Worm (Caenorhabditis elegans) whole organism, late embryonic: ENCODE results near the gene F52E1.14.

Source experiments
- C08G9.2 ChIP-seq: sonication (generic microtip); optimal IDR thresholded peaks from 2 replicates; lab custom pipeline; 2016; ENCODE audit warnings: mild to moderate bottlenecking, missing genetic modification characterization, moderate library complexity, missing compliant biosample characterization
- C38D4.7 ChIP-seq: fragments of 200-800 bp; sonication (Bioruptor generic); optimal IDR thresholded peaks from 2 replicates; lab custom pipeline; 2018; ENCODE audit warnings: mild to moderate bottlenecking, missing genetic modification characterization, moderate library complexity, missing compliant biosample characterization
- F13H6.1 ChIP-seq: sonication (generic microtip); optimal IDR thresholded peaks from 2 replicates; lab custom pipeline; 2016; ENCODE audit warnings: missing genetic modification characterization, missing compliant biosample characterization
- K02D7.2 ChIP-seq: sonication (generic microtip); optimal IDR thresholded peaks from 2 replicates; lab custom pipeline; 2017; ENCODE audit warnings: mild to moderate bottlenecking, missing genetic modification characterization, missing compliant biosample characterization
- K09A11.1 ChIP-seq: sonication (generic microtip); optimal IDR thresholded peaks from 2 replicates; lab custom pipeline; 2017; ENCODE audit warnings: antibody characterized with exemption, mild to moderate bottlenecking, missing genetic modification characterization, missing compliant biosample characterization; ENCODE audit not compliant: insufficient read depth
- T23F11.4 ChIP-seq: fragments of 200-800 bp; sonication (Bioruptor generic); optimal IDR thresholded peaks from 2 replicates; lab custom pipeline; 2018; ENCODE audit warnings: mild to moderate bottlenecking, missing genetic modification characterization, missing compliant biosample characterization
- Y22D7AL.16 ChIP-seq: sonication (generic microtip); optimal IDR thresholded peaks from 2 replicates; lab custom pipeline; 2016; ENCODE audit warnings: missing genetic modification characterization, missing compliant biosample characterization
- ceh-30 ChIP-seq: fragments of 150-350 bp; optimal IDR thresholded peaks from 2 replicates; lab custom pipeline; 2014; ENCODE audit warnings: missing biosample characterization, missing genetic modification characterization
- ceh-34 ChIP-seq: sonication (generic microtip); optimal IDR thresholded peaks from 2 replicates; lab custom pipeline; 2016; ENCODE audit warnings: mild to moderate bottlenecking, missing genetic modification characterization, missing compliant biosample characterization
- dmd-4 ChIP-seq: sonication (generic microtip); optimal IDR thresholded peaks from 2 replicates; lab custom pipeline; 2016; ENCODE audit warnings: borderline replicate concordance, missing genetic modification characterization, missing compliant biosample characterization
- dve-1 ChIP-seq: sonication (generic microtip); optimal IDR thresholded peaks from 2 replicates; lab custom pipeline; 2017; ENCODE audit warnings: antibody characterized with exemption, mild to moderate bottlenecking, missing genetic modification characterization, missing compliant biosample characterization
- elt-4 ChIP-seq: sonication (generic microtip); optimal IDR thresholded peaks from 2 replicates; lab custom pipeline; 2016; ENCODE audit warnings: missing genetic modification characterization, missing compliant biosample characterization
- eyg-1 ChIP-seq: sonication (generic microtip); optimal IDR thresholded peaks from 2 replicates; lab custom pipeline; 2016; ENCODE audit warnings: missing genotype, missing genetic modification characterization, missing compliant biosample characterization
- hlh-15 ChIP-seq: sonication (generic microtip); optimal IDR thresholded peaks from 2 replicates; lab custom pipeline; 2016; ENCODE audit warnings: missing genetic modification characterization, missing compliant biosample characterization
- hlh-30 ChIP-seq: sonication (generic microtip); optimal IDR thresholded peaks from 2 replicates; lab custom pipeline; 2017; ENCODE audit warnings: antibody characterized with exemption, missing genetic modification characterization, missing compliant biosample characterization; ENCODE audit not compliant: insufficient read depth
- hlh-8 ChIP-seq: sonication (generic microtip); optimal IDR thresholded peaks from 2 replicates; lab custom pipeline; 2016; ENCODE audit warnings: missing genotype, missing genetic modification characterization, missing compliant biosample characterization
- lin-11 ChIP-seq: fragments of 200-800 bp; sonication (Bioruptor generic); optimal IDR thresholded peaks from 2 replicates; lab custom pipeline; 2018; ENCODE audit warnings: mild to moderate bottlenecking, missing genetic modification characterization, missing compliant biosample characterization
- nfya-1 ChIP-seq: sonication (generic microtip); optimal IDR thresholded peaks from 2 replicates; lab custom pipeline; 2017; ENCODE audit warnings: missing genetic modification characterization, mild to moderate bottlenecking, missing compliant biosample characterization, antibody characterized with exemption, moderate library complexity
- nhr-11 ChIP-seq: fragments of 150-350 bp; optimal IDR thresholded peaks from 2 replicates; lab custom pipeline; 2014; ENCODE audit warnings: missing biosample characterization, missing genetic modification characterization
- npax-4 ChIP-seq: sonication (generic microtip); optimal IDR thresholded peaks from 2 replicates; lab custom pipeline; 2016; ENCODE audit warnings: missing genetic modification characterization, missing compliant biosample characterization
- odd-2 ChIP-seq: sonication (generic microtip); optimal IDR thresholded peaks from 2 replicates; lab custom pipeline; 2017; ENCODE audit warnings: antibody characterized with exemption, mild to moderate bottlenecking, missing genetic modification characterization, missing compliant biosample characterization
- pha-4 ChIP-seq: fragments of 150-350 bp; optimal IDR thresholded peaks from 2 replicates; lab custom pipeline; 2018; ENCODE audit warnings: missing biosample characterization, missing genetic modification reagents, missing genetic modification characterization
- sdc-2 ChIP-seq: sonication (generic microtip); optimal IDR thresholded peaks from 2 replicates; lab custom pipeline; 2016; ENCODE audit warnings: missing genotype, missing genetic modification characterization, missing compliant biosample characterization
- sox-2 ChIP-seq: fragments of 200-800 bp; sonication (Bioruptor generic); IDR thresholded peaks from 2 replicates; pipeline ENCODE4 v1.3.6; 2022; ENCODE audit warnings: missing genetic modification reagents, missing genetic modification characterization, missing compliant biosample characterization
- syd-9 ChIP-seq: sonication (generic microtip); optimal IDR thresholded peaks from 2 replicates; lab custom pipeline; 2016; ENCODE audit warnings: mild to moderate bottlenecking, missing genetic modification characterization, moderate library complexity, missing compliant biosample characterization
- tbx-7 ChIP-seq: sonication (generic microtip); optimal IDR thresholded peaks from 2 replicates; lab custom pipeline; 2016; ENCODE audit warnings: missing genotype, missing genetic modification characterization, missing compliant biosample characterization
- unc-3 ChIP-seq, 2 experiments: fragments of 200-800 bp in 1 of 2; sonication (Bioruptor generic) in 1 of 2; sonication (generic microtip) in 1 of 2; conservative IDR thresholded peaks in 1 of 2; optimal IDR thresholded peaks in 1 of 2; 2 replicates each; pipeline versions ENCODE4 v1.3.6 to Lab custom; 2016 to 2022; ENCODE audit warnings: missing compliant biosample characterization in 2 of 2, missing genetic modification characterization in 2 of 2, missing genetic modification reagents in 1 of 2
- unc-42 ChIP-seq: sonication (generic microtip); optimal IDR thresholded peaks from 2 replicates; lab custom pipeline; 2016; ENCODE audit warnings: missing genotype, missing genetic modification characterization, missing compliant biosample characterization
- unc-55 ChIP-seq: sonication (generic microtip); optimal IDR thresholded peaks from 2 replicates; lab custom pipeline; 2017; ENCODE audit warnings: missing biosample characterization, missing genetic modification reagents, missing genetic modification characterization
- zip-5 ChIP-seq: sonication (generic microtip); optimal IDR thresholded peaks from 2 replicates; lab custom pipeline; 2016; ENCODE audit warnings: missing genetic modification characterization, missing compliant biosample characterization
- ztf-16 ChIP-seq: sonication (generic microtip); optimal IDR thresholded peaks from 2 replicates; lab custom pipeline; 2017; ENCODE audit warnings: missing genetic modification characterization, missing compliant biosample characterization

F52E1.14 gene

ce11 chrV:8413432-8414021 lies 29.8 kb downstream of the F52E1.14 start, which contains the start of gene vha-18:
Gene vha-18 (minus strand): TSS chrV:8413482.
- TF ChIP-seq nhr-11 (tag; lab: Kevin White, UChicago) (no peak), lin-11 (tag; lab: Kevin White, UChicago) (no peak), tbx-7 (no peak), K09A11.1 (tag; lab: Kevin White, UChicago) (no peak), pha-4 (tag; lab: Kevin White, UChicago) (no peak), eyg-1 (tag; lab: Kevin White, UChicago) (no peak), unc-42 (tag; lab: Kevin White, UChicago) (no peak), elt-4 (tag; lab: Kevin White, UChicago) (no peak), hlh-15 (no peak), C08G9.2 (no peak), ztf-16 (tag; lab: Kevin White, UChicago) (no peak), syd-9 (tag; lab: Kevin White, UChicago) (no peak), dmd-4 (tag; lab: Kevin White, UChicago) (no peak), ceh-30 (tag; lab: Kevin White, UChicago) (no peak)

ce11 chrV:8414036-8414728 lies 30.5 kb downstream of the F52E1.14 start, which contains the start of gene pos-1:
Gene pos-1 (plus strand): TSS chrV:8414086.
- no peak for TF ChIP-seq sox-2
- TF ChIP-seq, all 69 proteins: peak for 0

- no peak for TF ChIP-seq dve-1 (tag; lab: Kevin White, UChicago)
- no peak for TF ChIP-seq unc-55 (GFP tag; lab: Kevin White, UChicago)
- TF ChIP-seq odd-2 (tag; lab: Kevin White, UChicago), result no peak
- no peak for TF ChIP-seq hlh-8 (tag; lab: Kevin White, UChicago)
- TF ChIP-seq npax-4 (tag; lab: Kevin White, UChicago), result no peak
- no peak for TF ChIP-seq Y22D7AL.16 (tag; lab: Kevin White, UChicago)
- TF ChIP-seq elt-4 (tag; lab: Kevin White, UChicago), result no peak
- no peak for TF ChIP-seq T23F11.4
- TF ChIP-seq K02D7.2, result no peak
- no peak for TF ChIP-seq pha-4 (tag; lab: Kevin White, UChicago)
- no peak for TF ChIP-seq zip-5 (tag; lab: Kevin White, UChicago)
- TF ChIP-seq syd-9 (tag; lab: Kevin White, UChicago), result no peak
- TF ChIP-seq sdc-2 (tag; lab: Kevin White, UChicago), result no peak
- TF ChIP-seq hlh-30, result no peak
- TF ChIP-seq ceh-34 (tag; lab: Kevin White, UChicago), result no peak
- TF ChIP-seq F13H6.1 (tag; lab: Kevin White, UChicago), result no peak
- no peak for TF ChIP-seq tbx-7
- TF ChIP-seq, all 69 proteins: peak for 0
These were observed 31.4 kb downstream of the F52E1.14 start for ce11 chrV:8415113-8415530.

- TF ChIP-seq C38D4.7 (GFP tag; lab: Kevin White, UChicago) (no peak), unc-3 (GFP tag; conservative IDR thresholded peaks at IDR 0.05; lab: Robert Waterston, UW) (no peak), unc-3 (tag; optimal IDR thresholded peaks at IDR 0.05; lab: Kevin White, UChicago) (no peak), nfya-1 (peak; percentile 54)
These were observed 33.5 kb downstream of the F52E1.14 start for ce11 chrV:8417271-8417670.
